In the genomic region with DNA sequence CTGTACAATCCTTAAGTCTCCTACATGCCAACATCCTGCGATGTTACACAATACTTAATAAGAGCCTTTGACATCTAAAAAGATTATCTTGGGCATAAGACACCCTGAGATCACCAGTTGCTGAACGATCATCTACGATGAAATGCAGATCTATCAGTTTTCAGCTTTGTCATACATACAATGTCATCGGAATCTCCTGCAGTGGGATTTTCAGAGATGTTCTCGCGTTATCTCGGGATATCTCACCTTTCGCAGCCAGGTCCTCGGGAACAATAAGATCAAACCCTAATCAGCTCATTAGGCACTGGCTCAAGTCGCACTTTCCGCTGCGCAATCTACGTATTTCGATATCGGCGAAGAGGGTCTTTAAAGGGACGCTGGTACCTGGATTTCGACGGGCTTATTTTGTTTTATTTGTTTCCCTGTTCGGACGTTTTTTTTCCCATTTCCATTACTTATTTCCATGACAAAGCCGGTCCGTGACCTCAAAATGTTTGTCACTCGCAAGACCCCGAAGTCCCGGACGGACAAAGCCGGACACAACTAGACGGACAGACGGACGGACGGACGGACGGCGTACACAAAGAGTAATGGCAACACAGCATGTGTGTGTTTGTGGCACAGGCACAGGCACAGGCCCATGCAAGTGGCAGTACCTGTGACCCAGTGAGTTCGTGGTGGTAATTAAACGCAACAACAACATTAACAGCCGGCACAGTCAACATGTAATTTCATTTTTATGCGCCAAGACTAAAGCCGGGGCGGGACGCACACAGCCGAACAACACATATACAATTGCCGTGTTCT, we compare ENCODE assay signal across 3 fruit fly cellular contexts.
A peak's percentile ranks its signal among the peaks of the same experiment; 100 is the strongest.
TF ChIP-seq lines count a peak whose summit lies in the region.

No protein-coding gene starts in this region.

- TF ChIP-seq CTCF in whole organism, embryonic (GFP tag; optimal IDR thresholded peaks at IDR 0.05; lab: Kevin White, UChicago): no peak

TF ChIP-seq in whole organism, embryonic, 481 proteins besides CTCF, POLR2A, EP300 and RAD21 (continues in another document):
- TF ChIP-seq CG5180 (GFP tag; optimal IDR thresholded peaks at IDR 0.05; lab: Kevin White, UChicago) (peak; percentile 0), Hr78 (GFP tag; optimal IDR thresholded peaks at IDR 0.05; lab: Kevin White, UChicago) (peak in 1 of 2 experiments; percentile 26), cg (GFP tag; optimal IDR thresholded peaks at IDR 0.05; lab: Kevin White, UChicago) (peak; percentile 60), CG13296 (GFP tag; optimal IDR thresholded peaks at IDR 0.05; lab: Kevin White, UChicago) (no peak), twi (tag; optimal IDR thresholded peaks at IDR 0.05; lab: Kevin White, UChicago) (peak; percentile 92), Ssrp (tag; optimal IDR thresholded peaks at IDR 0.05; lab: Kevin White, UChicago) (no peak), MTF-1 (GFP tag; optimal IDR thresholded peaks at IDR 0.05; lab: Kevin White, UChicago; ENCODE audit: borderline replicate concordance) (no peak), CG2199 (GFP tag; IDR thresholded peaks at IDR 0.05; lab: Robert Waterston, UW) (peak; percentile 74; the same call in 2 of the 3 replicates), oc (tag; optimal IDR thresholded peaks at IDR 0.05; lab: Kevin White, UChicago) (peak; percentile 62), Ptx1 (GFP tag; IDR thresholded peaks at IDR 0.05; lab: Robert Waterston, UW) (no peak), D (optimal IDR thresholded peaks at IDR 0.05; lab: Kevin White, UChicago) (peak; percentile 87), D (GFP tag; optimal IDR thresholded peaks at IDR 0.05; lab: Kevin White, UChicago) (peak; percentile 51), cad (GFP tag; optimal IDR thresholded peaks at IDR 0.05; lab: Kevin White, UChicago) (peak; percentile 50), GATAe (GFP tag; conservative IDR thresholded peaks at IDR 0.05; lab: Robert Waterston, UW) (no peak), CG10654 (GFP tag; optimal IDR thresholded peaks at IDR 0.05; lab: Kevin White, UChicago) (no peak), CG7745 (tag; optimal IDR thresholded peaks at IDR 0.05; lab: Kevin White, UChicago) (peak; percentile 45), lov (optimal IDR thresholded peaks at IDR 0.05; lab: Kevin White, UChicago) (no peak), lov (GFP tag; IDR thresholded peaks at IDR 0.05; lab: Robert Waterston, UW) (peak; percentile 70; the same call in 2 of the 3 replicates), Abd-B (GFP tag; optimal IDR thresholded peaks at IDR 0.05; lab: Kevin White, UChicago) (peak; percentile 9), Asciz (GFP tag; optimal IDR thresholded peaks at IDR 0.05; lab: Kevin White, UChicago) (no peak), CG13894 (tag; optimal IDR thresholded peaks at IDR 0.05; lab: Kevin White, UChicago) (peak; percentile 36), sr (GFP tag; IDR thresholded peaks at IDR 0.05; lab: Robert Waterston, UW) (no peak), pros (GFP tag; optimal IDR thresholded peaks at IDR 0.05; lab: Kevin White, UChicago) (peak; percentile 69), zfh1 (GFP tag; IDR thresholded peaks at IDR 0.05; lab: Robert Waterston, UW) (0 out of 3 replicates have a peak, but pooled peaks have one; percentile 42), gsb (GFP tag; IDR thresholded peaks at IDR 0.05; lab: Robert Waterston, UW) (no peak), sqz (GFP tag; optimal IDR thresholded peaks at IDR 0.05; lab: Kevin White, UChicago) (peak; percentile 47)

TF ChIP-seq in whole organism, prepupa, 60 proteins besides CTCF, POLR2A, EP300 and RAD21:
- TF ChIP-seq pdm3 (GFP tag; optimal IDR thresholded peaks at IDR 0.05; lab: Kevin White, UChicago): no peak
- peak; percentile 27 for TF ChIP-seq Eip78C (GFP tag; lab: Kevin White, UChicago)
- TF ChIP-seq acj6 (GFP tag; optimal IDR thresholded peaks at IDR 0.05; lab: Kevin White, UChicago): no peak
- TF ChIP-seq ss (GFP tag; optimal IDR thresholded peaks at IDR 0.05; lab: Kevin White, UChicago): peak in 1 of 2 experiments; percentile 8
- peak; percentile 53 for TF ChIP-seq fkh (GFP tag; optimal IDR thresholded peaks at IDR 0.05; lab: Kevin White, UChicago)
- TF ChIP-seq Lpt (GFP tag; optimal IDR thresholded peaks at IDR 0.05; lab: Kevin White, UChicago): no peak
- peak; percentile 58 for TF ChIP-seq CG1621 (tag; optimal IDR thresholded peaks at IDR 0.05; lab: Kevin White, UChicago)

TF ChIP-seq in whole organism, pupa, 21 proteins besides CTCF, POLR2A, EP300 and RAD21:
- TF ChIP-seq CG12605 (GFP tag; IDR thresholded peaks at IDR 0.05; lab: Robert Waterston, UW): no peak
- peak; percentile 38 for TF ChIP-seq EcR (GFP tag; optimal IDR thresholded peaks at IDR 0.05; lab: Kevin White, UChicago)
TF ChIP-seq in whole organism, pupa: peak in this region for 1.
